Fruit fly (Drosophila melanogaster) whole organism, embryonic: Measurements from ENCODE around the gene CG42592.

Experiments
- ATbp ChIP-seq: fragments of 200-800 bp; sonication (Bioruptor generic); optimal IDR thresholded peaks from 2 replicates; lab custom pipeline; 2017; ENCODE audit warnings: missing biosample characterization, mild to moderate bottlenecking, missing genetic modification characterization, missing genetic modification reagents
- Adf1 ChIP-seq: fragments of 200-800 bp; sonication (Bioruptor generic); IDR thresholded peaks from 2 replicates; pipeline ENCODE4 v1.3.6; 2022; ENCODE audit warnings: missing biosample characterization, missing genetic modification characterization
- Antp ChIP-seq: fragments of 200-800 bp; sonication (Bioruptor generic); optimal IDR thresholded peaks from 3 replicates; lab custom pipeline; 2016; ENCODE audit warnings: missing biosample characterization, missing genetic modification characterization
- Asciz ChIP-seq: fragments of 200-800 bp; sonication (Bioruptor generic); optimal IDR thresholded peaks from 2 replicates; lab custom pipeline; 2017; ENCODE audit warnings: missing biosample characterization, mild to moderate bottlenecking, missing genetic modification characterization, missing genetic modification reagents
- Awh ChIP-seq: fragments of 200-800 bp; sonication (Bioruptor generic); IDR thresholded peaks from 2 replicates; pipeline ENCODE4, ENCODE4 v1.3.6; 2022; ENCODE audit warnings: missing biosample characterization, missing genetic modification characterization
- CG1024 ChIP-seq: fragments of 200-800 bp; sonication (Bioruptor generic); IDR thresholded peaks from 2 replicates; pipeline ENCODE4 v1.3.6; 2022; ENCODE audit warnings: missing biosample characterization, missing genetic modification characterization
- CG10321 ChIP-seq: fragments of 200-800 bp; sonication (Bioruptor generic); IDR thresholded peaks from 2 replicates; pipeline ENCODE4 v1.3.6; 2022; ENCODE audit warnings: missing biosample characterization, missing genetic modification characterization
- CG12104 ChIP-seq: fragments of 200-800 bp; sonication (Bioruptor generic); optimal IDR thresholded peaks from 3 replicates; lab custom pipeline; 2016; ENCODE audit warnings: missing biosample characterization, missing genetic modification characterization
- CG12659 ChIP-seq: fragments of 200-800 bp; sonication (Bioruptor generic); optimal IDR thresholded peaks from 3 replicates; lab custom pipeline; 2017; ENCODE audit warnings: mild to moderate bottlenecking, missing biosample characterization, missing genetic modification reagents, missing genetic modification characterization
- CG13775 ChIP-seq: fragments of 200-800 bp; sonication (Bioruptor generic); optimal IDR thresholded peaks from 3 replicates; lab custom pipeline; 2017; ENCODE audit warnings: missing biosample characterization, mild to moderate bottlenecking, missing genetic modification characterization
- CG15601 ChIP-seq: fragments of 200-800 bp; sonication (Bioruptor generic); optimal IDR thresholded peaks from 3 replicates; lab custom pipeline; 2019; ENCODE audit warnings: missing biosample characterization, mild to moderate bottlenecking, missing genetic modification characterization, moderate library complexity
- CG16813 ChIP-seq: fragments of 200-800 bp; sonication (Bioruptor generic); IDR thresholded peaks from 3 replicates; pipeline ENCODE4 v1.3.6; 2022; ENCODE audit warnings: missing biosample characterization, missing genetic modification characterization; ENCODE audit not compliant: partially characterized antibody
- CG17186 ChIP-seq: fragments of 200-800 bp; sonication (Bioruptor generic); optimal IDR thresholded peaks from 3 replicates; lab custom pipeline; 2017; ENCODE audit warnings: missing biosample characterization, missing genetic modification reagents, missing genetic modification characterization
- CG2712 ChIP-seq: fragments of 200-800 bp; optimal IDR thresholded peaks from 3 replicates; lab custom pipeline; 2019; ENCODE audit warnings: missing biosample characterization, mild to moderate bottlenecking, missing genetic modification characterization, moderate library complexity
- CG2875 ChIP-seq: fragments of 200-800 bp; sonication (Bioruptor generic); optimal IDR thresholded peaks from 2 replicates; lab custom pipeline; 2017; ENCODE audit warnings: missing biosample characterization, mild to moderate bottlenecking, missing genetic modification characterization, missing genetic modification reagents
- CG3163 ChIP-seq: fragments of 200-800 bp; sonication (Bioruptor generic); optimal IDR thresholded peaks from 3 replicates; lab custom pipeline; 2016; ENCODE audit warnings: missing biosample characterization, missing genetic modification characterization
- CG6791 ChIP-seq: fragments of 200-800 bp; sonication (Bioruptor generic); IDR thresholded peaks from 3 replicates; pipeline ENCODE4 v1.3.6; 2022; ENCODE audit warnings: missing biosample characterization, missing genetic modification characterization; ENCODE audit not compliant: partially characterized antibody
- CG6854 ChIP-seq: fragments of 200-800 bp; sonication (Bioruptor generic); optimal IDR thresholded peaks from 3 replicates; lab custom pipeline; 2017; ENCODE audit warnings: missing biosample characterization, mild to moderate bottlenecking, missing genetic modification characterization
- CG7372 ChIP-seq: fragments of 200-800 bp; sonication (Bioruptor generic); IDR thresholded peaks from 2 replicates; pipeline ENCODE4 v1.3.6; 2022; ENCODE audit warnings: missing biosample characterization, missing genetic modification characterization
- CG7839 ChIP-seq: fragments of 200-800 bp; sonication (Bioruptor generic); optimal IDR thresholded peaks from 3 replicates; lab custom pipeline; 2018; ENCODE audit warnings: missing biosample characterization, mild to moderate bottlenecking, missing genetic modification characterization, moderate library complexity
- CG8765 ChIP-seq: fragments of 200-800 bp; sonication (Bioruptor generic); IDR thresholded peaks from 2 replicates; pipeline ENCODE4 v1.3.6; 2022; ENCODE audit warnings: missing biosample characterization, missing genetic modification characterization
- CG9437 ChIP-seq: fragments of 200-800 bp; sonication (Bioruptor generic); optimal IDR thresholded peaks from 2 replicates; lab custom pipeline; 2018; ENCODE audit warnings: missing biosample characterization, mild to moderate bottlenecking, missing genetic modification characterization
- CHES-1-like ChIP-seq: fragments of 200-800 bp; sonication (Bioruptor generic); optimal IDR thresholded peaks from 2 replicates; lab custom pipeline; 2016; ENCODE audit warnings: missing biosample characterization, missing genetic modification characterization
- Camta ChIP-seq: fragments of 200-800 bp; sonication (Bioruptor generic); optimal IDR thresholded peaks from 2 replicates; lab custom pipeline; 2016; ENCODE audit warnings: missing biosample characterization, missing genetic modification characterization
- Dfd ChIP-seq, 2 experiments: fragments of >200 bp; optimal IDR thresholded peaks; 2 replicates each; lab custom pipeline; 2017; ENCODE audit warnings: missing biosample characterization in 2 of 2, missing genetic modification characterization in 2 of 2
- MTF-1 ChIP-seq: fragments of 200-800 bp; sonication (Bioruptor generic); optimal IDR thresholded peaks from 2 replicates; lab custom pipeline; 2018; ENCODE audit warnings: missing biosample characterization, mild to moderate bottlenecking, missing genetic modification characterization, borderline replicate concordance
- Max ChIP-seq: fragments of 200-800 bp; sonication (Bioruptor generic); optimal IDR thresholded peaks from 2 replicates; lab custom pipeline; 2016; ENCODE audit warnings: missing biosample characterization, mild to moderate bottlenecking, missing genetic modification characterization
- Nf-YA ChIP-seq: fragments of 200-800 bp; sonication (Bioruptor generic); IDR thresholded peaks from 2 replicates; pipeline ENCODE4 v1.3.6; 2022; ENCODE audit warnings: missing biosample characterization, missing genetic modification characterization
- Optix ChIP-seq: fragments of 200-800 bp; sonication (Bioruptor generic); IDR thresholded peaks from 3 replicates; pipeline ENCODE4 v1.3.6; 2022; ENCODE audit warnings: missing biosample characterization, missing genetic modification characterization
- Rfx ChIP-seq: fragments of 200-800 bp; sonication (Bioruptor generic); IDR thresholded peaks from 2 replicates; pipeline ENCODE4 v1.3.6; 2022; ENCODE audit warnings: missing biosample characterization, missing genetic modification characterization
- Side ChIP-seq: fragments of 200-800 bp; sonication (Bioruptor generic); optimal IDR thresholded peaks from 2 replicates; lab custom pipeline; 2016; ENCODE audit warnings: missing biosample characterization, missing genetic modification characterization
- al ChIP-seq: fragments of 200-800 bp; sonication (Bioruptor generic); IDR thresholded peaks from 2 replicates; pipeline ENCODE4 v1.3.6; 2022; ENCODE audit warnings: missing biosample characterization, missing genetic modification characterization
- aop ChIP-seq: fragments of 200-800 bp; sonication (Bioruptor generic); IDR thresholded peaks from 2 replicates; pipeline ENCODE4 v1.3.6; 2022; ENCODE audit warnings: missing biosample characterization, missing genetic modification characterization
- dm ChIP-seq: fragments of 200-800 bp; sonication (Bioruptor generic); optimal IDR thresholded peaks from 3 replicates; lab custom pipeline; 2016; ENCODE audit warnings: missing biosample characterization, missing genetic modification characterization
- fd96Cb ChIP-seq: fragments of 200-800 bp; sonication (Bioruptor generic); optimal IDR thresholded peaks from 2 replicates; lab custom pipeline; 2018; ENCODE audit warnings: missing biosample characterization, mild to moderate bottlenecking, missing genetic modification characterization, moderate library complexity
- fru ChIP-seq: fragments of >200 bp; optimal IDR thresholded peaks from 2 replicates; lab custom pipeline; 2017
- gsb ChIP-seq: fragments of 200-800 bp; sonication (Bioruptor generic); IDR thresholded peaks from 2 replicates; pipeline ENCODE4 v1.3.6; 2022; ENCODE audit warnings: missing biosample characterization, missing genetic modification characterization
- hb ChIP-seq: fragments of 200-800 bp; sonication (Bioruptor generic); IDR thresholded peaks from 3 replicates; pipeline ENCODE4 v1.3.6; 2022; ENCODE audit warnings: missing biosample characterization, missing genetic modification characterization; ENCODE audit not compliant: partially characterized antibody
- her ChIP-seq: fragments of 200-800 bp; sonication (Bioruptor generic); optimal IDR thresholded peaks from 2 replicates; lab custom pipeline; 2016; ENCODE audit warnings: missing biosample characterization, missing genetic modification characterization
- inv ChIP-seq: fragments of 200-800 bp; sonication (Bioruptor generic); IDR thresholded peaks from 2 replicates; pipeline ENCODE4 v1.3.6; 2022; ENCODE audit warnings: missing biosample characterization, missing genetic modification characterization; ENCODE audit not compliant: partially characterized antibody
- maf-S ChIP-seq: fragments of 200-800 bp; sonication (Bioruptor generic); optimal IDR thresholded peaks from 2 replicates; lab custom pipeline; 2016; ENCODE audit warnings: missing biosample characterization, missing genetic modification characterization
- mirr ChIP-seq: fragments of 200-800 bp; sonication (Bioruptor generic); optimal IDR thresholded peaks from 3 replicates; lab custom pipeline; 2018; ENCODE audit warnings: missing biosample characterization, mild to moderate bottlenecking, missing genetic modification characterization
- nmo ChIP-seq: fragments of 200-800 bp; sonication (Bioruptor generic); optimal IDR thresholded peaks from 2 replicates; lab custom pipeline; 2018; ENCODE audit warnings: missing biosample characterization, mild to moderate bottlenecking, missing genetic modification characterization, moderate library complexity
- onecut ChIP-seq: fragments of 200-800 bp; sonication (Bioruptor generic); IDR thresholded peaks from 2 replicates; pipeline ENCODE4 v1.3.6; 2022; ENCODE audit warnings: missing biosample characterization, missing genetic modification characterization
- otp ChIP-seq: fragments of 200-800 bp; sonication (Bioruptor generic); IDR thresholded peaks from 3 replicates; pipeline ENCODE4, ENCODE4 v1.3.6; 2022; ENCODE audit warnings: missing biosample characterization, missing genetic modification characterization
- pita ChIP-seq: fragments of 200-800 bp; sonication (Bioruptor generic); optimal IDR thresholded peaks from 2 replicates; lab custom pipeline; 2017; ENCODE audit warnings: missing biosample characterization, mild to moderate bottlenecking, missing genetic modification characterization
- schlank ChIP-seq: fragments of 200-800 bp; sonication (Bioruptor generic); optimal IDR thresholded peaks from 2 replicates; lab custom pipeline; 2018; ENCODE audit warnings: missing biosample characterization, mild to moderate bottlenecking, missing genetic modification characterization
- slp2 ChIP-seq: fragments of 200-800 bp; sonication (Bioruptor generic); optimal IDR thresholded peaks from 2 replicates; lab custom pipeline; 2016; ENCODE audit warnings: missing biosample characterization, missing genetic modification characterization
- so ChIP-seq: fragments of 200-800 bp; sonication (Bioruptor generic); IDR thresholded peaks from 3 replicates; pipeline ENCODE4 v1.3.6; 2022; ENCODE audit warnings: missing biosample characterization, missing genetic modification characterization
- trh ChIP-seq: fragments of 200-800 bp; sonication (Bioruptor generic); optimal IDR thresholded peaks from 2 replicates; lab custom pipeline; 2016; ENCODE audit warnings: missing biosample characterization, missing genetic modification characterization
- tx ChIP-seq: fragments of 200-800 bp; sonication (Bioruptor generic); optimal IDR thresholded peaks from 2 replicates; lab custom pipeline; 2016; ENCODE audit warnings: missing biosample characterization, missing genetic modification characterization
- vfl ChIP-seq: fragments of 200-800 bp; sonication (Bioruptor generic); optimal IDR thresholded peaks from 2 replicates; lab custom pipeline; 2016; ENCODE audit warnings: missing biosample characterization, missing genetic modification characterization
- yki ChIP-seq: fragments of >200 bp; optimal IDR thresholded peaks from 3 replicates; lab custom pipeline; 2018

CG42592 gene

DNA sequence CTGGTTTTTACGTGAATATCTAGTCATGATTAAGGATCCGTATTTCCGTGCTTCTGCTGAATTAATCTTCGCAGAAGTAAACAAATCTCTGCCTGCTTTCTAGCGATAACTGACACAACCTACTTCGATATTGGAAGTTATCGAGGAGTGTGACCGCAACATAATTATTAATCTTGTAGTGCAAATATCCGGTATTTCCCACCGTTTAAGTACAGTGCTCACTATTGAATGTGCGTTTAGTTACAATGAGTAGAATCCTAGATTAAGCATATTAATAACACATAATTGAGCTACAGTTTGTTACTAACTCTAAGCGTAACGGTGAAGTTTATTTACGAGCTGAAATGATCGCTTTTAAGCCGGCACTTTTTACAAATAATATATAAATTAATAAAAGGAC is 23.7 kb upstream of the CG42592 start (continued):
- no peak for TF ChIP-seq CG12104 (GFP tag; lab: Kevin White, UChicago)
- no peak for TF ChIP-seq so (GFP tag; lab: Robert Waterston, UW)
- no peak for TF ChIP-seq gsb (GFP tag; lab: Robert Waterston, UW)
- no peak for TF ChIP-seq Adf1 (GFP tag; lab: Robert Waterston, UW)
- TF ChIP-seq aop, result no peak
- no peak for TF ChIP-seq trh (GFP tag; lab: Kevin White, UChicago)
- TF ChIP-seq dm (GFP tag; lab: Kevin White, UChicago), result no peak
- TF ChIP-seq CG3163 (GFP tag; lab: Kevin White, UChicago), result no peak
- TF ChIP-seq onecut (GFP tag; lab: Robert Waterston, UW), result 0 out of 2 replicates have a peak, but pooled peaks have one; percentile 10
- TF ChIP-seq CG2712 (tag; lab: Kevin White, UChicago), result peak; percentile 56
- peak; percentile 3 for TF ChIP-seq CG9437 (GFP tag; lab: Kevin White, UChicago)
- TF ChIP-seq CG13775 (GFP tag; lab: Kevin White, UChicago), result peak; percentile 9
- TF ChIP-seq mirr (GFP tag; lab: Kevin White, UChicago), result peak; percentile 75
- TF ChIP-seq schlank (tag; lab: Kevin White, UChicago), result peak; percentile 21
- peak; percentile 54; the same call in 1 of the 2 replicates for TF ChIP-seq CG7372 (GFP tag; lab: Robert Waterston, UW)
- TF ChIP-seq Awh (GFP tag; lab: Robert Waterston, UW), result no peak
- no peak for TF ChIP-seq CG6854 (GFP tag; lab: Kevin White, UChicago)
- TF ChIP-seq Camta, result no peak
- no peak for TF ChIP-seq CG10321 (GFP tag; lab: Robert Waterston, UW)
- no peak for TF ChIP-seq Side
- peak; percentile 39 for TF ChIP-seq CHES-1-like
- no peak for TF ChIP-seq ATbp (GFP tag; lab: Kevin White, UChicago)
- TF ChIP-seq CG7839 (tag; lab: Kevin White, UChicago), result no peak
- no peak for TF ChIP-seq CG2875 (GFP tag; lab: Kevin White, UChicago)
- TF ChIP-seq tx (GFP tag; lab: Kevin White, UChicago), result no peak
- no peak for TF ChIP-seq Nf-YA (GFP tag; lab: Robert Waterston, UW)
- TF ChIP-seq CG12659 (GFP tag; lab: Kevin White, UChicago), result peak; percentile 79
- TF ChIP-seq Asciz (GFP tag; lab: Kevin White, UChicago), result no peak
- no peak for TF ChIP-seq pita
- no peak for TF ChIP-seq yki (lab: Kevin White, UChicago)
- TF ChIP-seq CG8765 (GFP tag; lab: Robert Waterston, UW), result no peak
- TF ChIP-seq slp2, result no peak
- TF ChIP-seq Optix (GFP tag; lab: Robert Waterston, UW), result no peak
- TF ChIP-seq MTF-1 (GFP tag; lab: Kevin White, UChicago), result peak; percentile 20
- no peak for TF ChIP-seq her (GFP tag; lab: Kevin White, UChicago)
- no peak for TF ChIP-seq maf-S
- peak; percentile 44 for TF ChIP-seq CG15601 (tag; lab: Kevin White, UChicago)
- TF ChIP-seq Max (GFP tag; lab: Kevin White, UChicago), result no peak
- TF ChIP-seq fd96Cb, result no peak
- no peak for TF ChIP-seq Dfd (GFP tag; optimal IDR thresholded peaks at IDR 0.05; lab: Kevin White, UChicago)
- TF ChIP-seq CG1024 (GFP tag; lab: Robert Waterston, UW), result no peak
- TF ChIP-seq inv, result no peak
- TF ChIP-seq fru (lab: Kevin White, UChicago), result no peak
- TF ChIP-seq Antp, result no peak
- TF ChIP-seq vfl (GFP tag; lab: Kevin White, UChicago), result peak; percentile 18
- TF ChIP-seq otp (GFP tag; lab: Robert Waterston, UW), result no peak
- no peak for TF ChIP-seq al (GFP tag; lab: Robert Waterston, UW)
- no peak for TF ChIP-seq hb (GFP tag; lab: Robert Waterston, UW)
- TF ChIP-seq CG17186 (GFP tag; lab: Kevin White, UChicago), result peak; percentile 62
- TF ChIP-seq CG16813 (GFP tag; lab: Robert Waterston, UW), result no peak
- TF ChIP-seq CG6791 (GFP tag; lab: Robert Waterston, UW), result peak; percentile 50; the same call in 1 of the 3 replicates
- TF ChIP-seq Rfx (GFP tag; lab: Robert Waterston, UW), result peak; percentile 81
- TF ChIP-seq nmo (GFP tag; lab: Kevin White, UChicago), result peak; percentile 40
